Fruit fly (Drosophila melanogaster) whole organism, pupa: ENCODE results near the gene CG18281.
A peak's percentile ranks its signal among the peaks of the same experiment; 100 is the strongest.

Experiments used
- CG10348 ChIP-seq: fragments of 200-800 bp; sonication (Bioruptor generic); IDR thresholded peaks from 2 replicates; pipeline ENCODE4 v1.3.6; 2022; ENCODE audit warnings: missing biosample characterization, missing genetic modification characterization
- CG12605 ChIP-seq: fragments of 200-800 bp; sonication (Bioruptor generic); IDR thresholded peaks from 2 replicates; pipeline ENCODE4 v1.3.6; 2022; ENCODE audit warnings: missing biosample characterization, missing genetic modification characterization
- CG13204 ChIP-seq: fragments of 200-800 bp; sonication (Bioruptor generic); optimal IDR thresholded peaks from 2 replicates; lab custom pipeline; 2018; ENCODE audit warnings: missing biosample characterization, mild to moderate bottlenecking, missing genetic modification characterization, moderate library complexity
- CG14655 ChIP-seq: fragments of 200-800 bp; sonication (Bioruptor generic); optimal IDR thresholded peaks from 3 replicates; lab custom pipeline; 2017; ENCODE audit warnings: mild to moderate bottlenecking, missing biosample characterization, missing genetic modification reagents, missing genetic modification characterization
- CG15710 ChIP-seq: fragments of 200-800 bp; sonication (Bioruptor generic); optimal IDR thresholded peaks from 2 replicates; lab custom pipeline; 2018; ENCODE audit warnings: missing biosample characterization, mild to moderate bottlenecking, missing genetic modification characterization, moderate library complexity
- CG17806 ChIP-seq: fragments of 200-800 bp; sonication (Bioruptor generic); optimal IDR thresholded peaks from 2 replicates; lab custom pipeline; 2018; ENCODE audit warnings: missing biosample characterization, mild to moderate bottlenecking, missing genetic modification characterization, moderate library complexity
- CG34367 ChIP-seq: fragments of 200-800 bp; sonication (Bioruptor generic); optimal IDR thresholded peaks from 2 replicates; lab custom pipeline; 2018; ENCODE audit warnings: missing biosample characterization, mild to moderate bottlenecking, missing genetic modification characterization
- CG4496 ChIP-seq: fragments of 200-800 bp; sonication (Bioruptor generic); IDR thresholded peaks from 3 replicates; pipeline ENCODE4 v1.3.6; 2022; ENCODE audit warnings: missing biosample characterization, missing genetic modification characterization
- CG8159 ChIP-seq: fragments of 200-800 bp; sonication (Bioruptor generic); optimal IDR thresholded peaks from 3 replicates; lab custom pipeline; 2018; ENCODE audit warnings: missing biosample characterization, mild to moderate bottlenecking, missing genetic modification characterization, moderate library complexity
- CG8301 ChIP-seq: fragments of 200-800 bp; sonication (Bioruptor generic); optimal IDR thresholded peaks from 2 replicates; lab custom pipeline; 2018; ENCODE audit warnings: missing biosample characterization, mild to moderate bottlenecking, missing genetic modification characterization
- CG9948 ChIP-seq: fragments of 200-800 bp; sonication (Bioruptor generic); optimal IDR thresholded peaks from 2 replicates; lab custom pipeline; 2018; ENCODE audit warnings: missing biosample characterization, mild to moderate bottlenecking, missing genetic modification characterization, moderate library complexity
- D1 ChIP-seq: fragments of 200-800 bp; sonication (Bioruptor generic); optimal IDR thresholded peaks from 2 replicates; lab custom pipeline; 2018; ENCODE audit warnings: missing biosample characterization, mild to moderate bottlenecking, missing genetic modification characterization, moderate library complexity
- EcR ChIP-seq: fragments of 200-800 bp; sonication (Bioruptor generic); optimal IDR thresholded peaks from 3 replicates; lab custom pipeline; 2019; ENCODE audit warnings: missing biosample characterization, missing genetic modification characterization, mild to moderate bottlenecking, moderate library complexity, missing genetic modification reagents
- Ets98B ChIP-seq: fragments of 200-800 bp; sonication (Bioruptor generic); IDR thresholded peaks from 2 replicates; pipeline ENCODE4 v1.3.6; 2022; ENCODE audit warnings: missing biosample characterization, missing genetic modification characterization
- Pif1A ChIP-seq: fragments of 200-800 bp; sonication (Bioruptor generic); optimal IDR thresholded peaks from 3 replicates; lab custom pipeline; 2016; ENCODE audit warnings: missing biosample characterization, missing genetic modification characterization
- Pif1B ChIP-seq: fragments of 200-800 bp; sonication (Bioruptor generic); optimal IDR thresholded peaks from 3 replicates; lab custom pipeline; 2016; ENCODE audit warnings: missing biosample characterization, missing genetic modification characterization
- Snoo ChIP-seq: fragments of 200-800 bp; sonication (Bioruptor generic); optimal IDR thresholded peaks from 3 replicates; lab custom pipeline; 2017; ENCODE audit warnings: missing biosample characterization, mild to moderate bottlenecking, missing genetic modification characterization, inconsistent platforms
- gl ChIP-seq: fragments of 200-800 bp; sonication (Bioruptor generic); optimal IDR thresholded peaks from 2 replicates; lab custom pipeline; 2018; ENCODE audit warnings: missing biosample characterization, mild to moderate bottlenecking, missing genetic modification characterization
- rn ChIP-seq: fragments of 200-800 bp; sonication (Bioruptor generic); IDR thresholded peaks from 2 replicates; pipeline ENCODE4 v1.3.6; 2022; ENCODE audit warnings: missing biosample characterization, missing genetic modification characterization

The CG18281 gene

dm6 chr3L:20540975-20541951 is 41.6 kb downstream of the CG18281 start:
- no peak for TF ChIP-seq CG10348 (GFP tag; lab: Robert Waterston, UW)
- peak; percentile 41 for TF ChIP-seq D1
- no peak for TF ChIP-seq CG9948 (tag; lab: Kevin White, UChicago)
- TF ChIP-seq, all 21 proteins: peak for 1

dm6 chr3L:20548201-20548854 is 48.7 kb downstream of the CG18281 start:
- TF ChIP-seq CG8301 (tag; lab: Kevin White, UChicago) (no peak), CG17806 (tag; lab: Kevin White, UChicago) (no peak), CG14655 (GFP tag; lab: Kevin White, UChicago) (no peak), EcR (GFP tag; lab: Kevin White, UChicago) (no peak)
- TF ChIP-seq, all 21 proteins: peak for 0

dm6 chr3L:20549358-20549757 is 49.7 kb downstream of the CG18281 start:
- TF ChIP-seq CG8301 (tag; lab: Kevin White, UChicago) (peak; percentile 53), CG15710 (tag; lab: Kevin White, UChicago) (peak; percentile 70), CG14655 (GFP tag; lab: Kevin White, UChicago) (peak; percentile 64), CG12605 (0 out of 2 replicates have a peak, but pooled peaks have one; percentile 27), CG13204 (GFP tag; lab: Kevin White, UChicago) (peak; percentile 28), Pif1A (GFP tag; lab: Kevin White, UChicago) (peak; percentile 42), EcR (GFP tag; lab: Kevin White, UChicago) (peak; percentile 20), gl (tag; lab: Kevin White, UChicago) (peak; percentile 54), rn (GFP tag; lab: Robert Waterston, UW) (no peak), CG9948 (tag; lab: Kevin White, UChicago) (peak; percentile 77), CG10348 (GFP tag; lab: Robert Waterston, UW) (no peak), Snoo (tag; lab: Kevin White, UChicago) (peak; percentile 72), CG4496 (GFP tag; lab: Robert Waterston, UW) (no peak), CG34367 (tag; lab: Kevin White, UChicago) (peak; percentile 77), CG8159 (tag; lab: Kevin White, UChicago) (peak; percentile 77), D1 (peak; percentile 45), Pif1B (GFP tag; lab: Kevin White, UChicago) (peak; percentile 41), Ets98B (GFP tag; lab: Robert Waterston, UW) (no peak), CG17806 (tag; lab: Kevin White, UChicago) (peak; percentile 84)
